Fruit fly (Drosophila melanogaster) whole organism, adult: ENCODE results near the gene hgo.

ENCODE experiments used
- CG14711 ChIP-seq: fragments of 200-800 bp; sonication (Bioruptor generic); optimal IDR thresholded peaks from 2 replicates; lab custom pipeline; 2018; ENCODE audit warnings: missing biosample characterization, mild to moderate bottlenecking, missing genetic modification characterization, moderate library complexity
- cic ChIP-seq: fragments of 200-800 bp; sonication (Bioruptor generic); optimal IDR thresholded peaks from 2 replicates; lab custom pipeline; 2017; ENCODE audit warnings: missing biosample characterization, mild to moderate bottlenecking, missing genetic modification characterization, moderate library complexity
- ovo ChIP-seq: fragments of 200-800 bp; sonication (Bioruptor generic); optimal IDR thresholded peaks from 2 replicates; lab custom pipeline; 2016; ENCODE audit warnings: missing biosample characterization, missing genetic modification characterization

dm6 chr2L:11171615-11172356 is 35.6 kb downstream of the hgo start, which contains the start of gene Vm32E:
- TF ChIP-seq CG14711 (tag; lab: Kevin White, UChicago) (no peak), cic (no peak), ovo (no peak)
